Worm (Caenorhabditis elegans) whole organism, midembryonic: Measurements from ENCODE around the gene M04D8.7.

Experiments
- T22C8.4 ChIP-seq: fragments of 200-800 bp; sonication (Bioruptor generic); IDR thresholded peaks from 2 replicates; pipeline ENCODE4 v1.3.6; 2022; ENCODE audit warnings: missing genetic modification characterization, missing compliant biosample characterization
- cog-1 ChIP-seq: sonication (generic microtip); optimal IDR thresholded peaks from 2 replicates; lab custom pipeline; 2016; ENCODE audit warnings: missing genetic modification characterization, missing compliant biosample characterization
- flt-1 ChIP-seq: fragments of 200-800 bp; sonication (Bioruptor generic); IDR thresholded peaks from 2 replicates; pipeline ENCODE4 v1.3.6; 2022; ENCODE audit warnings: missing genetic modification characterization, missing compliant biosample characterization
- klf-2 ChIP-seq: fragments of 200-800 bp; sonication (Bioruptor generic); conservative IDR thresholded peaks from 2 replicates; pipeline ENCODE4 v1.3.6; 2022; ENCODE audit warnings: missing genetic modification reagents, missing genetic modification characterization, missing compliant biosample characterization
- med-1 ChIP-seq: sonication (generic microtip); optimal IDR thresholded peaks from 2 replicates; lab custom pipeline; 2017; ENCODE audit warnings: missing genetic modification characterization, mild to moderate bottlenecking, missing compliant biosample characterization, antibody characterized with exemption, missing genetic modification reagents; ENCODE audit not compliant: insufficient read depth
- ref-1 ChIP-seq: fragments of 200-800 bp; sonication (Bioruptor generic); conservative IDR thresholded peaks from 2 replicates; pipeline ENCODE4 v1.3.6; 2022; ENCODE audit warnings: missing genetic modification reagents, missing genetic modification characterization, missing compliant biosample characterization
- tab-1 ChIP-seq: fragments of 200-800 bp; sonication (Bioruptor generic); IDR thresholded peaks from 2 replicates; pipeline ENCODE4 v1.3.6; 2022; ENCODE audit warnings: missing genetic modification characterization, missing compliant biosample characterization
- ztf-23 ChIP-seq: fragments of 200-800 bp; sonication (Bioruptor generic); IDR thresholded peaks from 2 replicates; pipeline ENCODE4 v1.3.6; 2022; ENCODE audit warnings: missing genetic modification reagents, missing genetic modification characterization, missing compliant biosample characterization
- ztf-29 ChIP-seq: fragments of 200-800 bp; sonication (Bioruptor generic); IDR thresholded peaks from 2 replicates; pipeline ENCODE4 v1.3.6; 2022; ENCODE audit warnings: missing genetic modification reagents, missing genetic modification characterization, missing compliant biosample characterization

The M04D8.7 gene

ce11 chrIII:10064140-10064539 lies 26.9 kb downstream of the M04D8.7 start, which contains the start of gene ekl-6:
TSS of gene ekl-6 (plus strand) at chrIII:10064404.
- TF ChIP-seq cog-1 (peak; percentile 37), T22C8.4 (GFP tag; lab: Robert Waterston, UW) (peak; percentile 10; the same call in 1 of the 2 replicates), med-1 (GFP tag; lab: Kevin White, UChicago) (no peak), tab-1 (GFP tag; lab: Robert Waterston, UW) (no peak), flt-1 (GFP tag; lab: Robert Waterston, UW) (peak; percentile 71), ztf-29 (no peak), klf-2 (GFP tag; lab: Robert Waterston, UW) (no peak), ref-1 (GFP tag; lab: Robert Waterston, UW) (no peak), ztf-23 (no peak)

- TF ChIP-seq cog-1, result no peak
Observed at ce11 chrIII:10069278-10069677, 32.0 kb downstream of the M04D8.7 start, which contains the start of gene T16G12.6. TSS of gene T16G12.6 (plus strand) at chrIII:10069578.

- TF ChIP-seq T22C8.4 (GFP tag; lab: Robert Waterston, UW) (no peak), tab-1 (GFP tag; lab: Robert Waterston, UW) (no peak), ref-1 (GFP tag; lab: Robert Waterston, UW) (no peak), ztf-29 (no peak), med-1 (GFP tag; lab: Kevin White, UChicago) (no peak), klf-2 (GFP tag; lab: Robert Waterston, UW) (no peak), ztf-23 (no peak), flt-1 (GFP tag; lab: Robert Waterston, UW) (no peak)
Observed at ce11 chrIII:10076042-10076441, 38.8 kb downstream of the M04D8.7 start.

- TF ChIP-seq ztf-29 (no peak), cog-1 (no peak), T22C8.4 (GFP tag; lab: Robert Waterston, UW) (no peak), flt-1 (GFP tag; lab: Robert Waterston, UW) (no peak)
Observed at ce11 chrIII:10078151-10078550, 40.9 kb downstream of the M04D8.7 start, which contains the start of gene T16G12.9. TSS of gene T16G12.9 (minus strand) at chrIII:10078251.

ce11 chrIII:10078784-10079183 lies 41.5 kb downstream of the M04D8.7 start:
- TF ChIP-seq tab-1 (GFP tag; lab: Robert Waterston, UW) (no peak), klf-2 (GFP tag; lab: Robert Waterston, UW) (no peak), med-1 (GFP tag; lab: Kevin White, UChicago) (no peak), ref-1 (GFP tag; lab: Robert Waterston, UW) (no peak), T22C8.4 (GFP tag; lab: Robert Waterston, UW) (no peak), cog-1 (no peak), ztf-23 (no peak), flt-1 (GFP tag; lab: Robert Waterston, UW) (no peak), ztf-29 (no peak)

ce11 chrIII:10083242-10083641 lies 46.0 kb downstream of the M04D8.7 start, which contains the start of gene T16H12.3:
TSS of gene T16H12.3 (minus strand) at chrIII:10083292.
- no peak for TF ChIP-seq flt-1 (GFP tag; lab: Robert Waterston, UW)
- no peak for TF ChIP-seq ztf-23
- no peak for TF ChIP-seq klf-2 (GFP tag; lab: Robert Waterston, UW)
- no peak for TF ChIP-seq tab-1 (GFP tag; lab: Robert Waterston, UW)

- TF ChIP-seq tab-1 (GFP tag; lab: Robert Waterston, UW), result no peak
- TF ChIP-seq med-1 (GFP tag; lab: Kevin White, UChicago), result no peak
- no peak for TF ChIP-seq ztf-29
- no peak for TF ChIP-seq T22C8.4 (GFP tag; lab: Robert Waterston, UW)
- no peak for TF ChIP-seq cog-1
- TF ChIP-seq ztf-23, result no peak
- no peak for TF ChIP-seq ref-1 (GFP tag; lab: Robert Waterston, UW)
- no peak for TF ChIP-seq klf-2 (GFP tag; lab: Robert Waterston, UW)
- no peak for TF ChIP-seq flt-1 (GFP tag; lab: Robert Waterston, UW)
Observed at ce11 chrIII:10085103-10085502, 47.9 kb downstream of the M04D8.7 start, which contains the start of gene T16H12.13. TSS of gene T16H12.13 (plus strand) at chrIII:10085403.

ce11 chrIII:10085574-10085973 lies 48.3 kb downstream of the M04D8.7 start:
- no peak for TF ChIP-seq ref-1 (GFP tag; lab: Robert Waterston, UW)
- TF ChIP-seq flt-1 (GFP tag; lab: Robert Waterston, UW), result no peak
- no peak for TF ChIP-seq klf-2 (GFP tag; lab: Robert Waterston, UW)
- no peak for TF ChIP-seq med-1 (GFP tag; lab: Kevin White, UChicago)
- TF ChIP-seq T22C8.4 (GFP tag; lab: Robert Waterston, UW), result no peak
- no peak for TF ChIP-seq cog-1
- TF ChIP-seq ztf-29, result no peak
- TF ChIP-seq ztf-23, result no peak
- TF ChIP-seq tab-1 (GFP tag; lab: Robert Waterston, UW), result no peak

- TF ChIP-seq cog-1 (no peak), T22C8.4 (GFP tag; lab: Robert Waterston, UW) (no peak), ref-1 (GFP tag; lab: Robert Waterston, UW) (no peak), ztf-29 (no peak), tab-1 (GFP tag; lab: Robert Waterston, UW) (no peak), ztf-23 (no peak), klf-2 (GFP tag; lab: Robert Waterston, UW) (no peak), flt-1 (GFP tag; lab: Robert Waterston, UW) (no peak), med-1 (GFP tag; lab: Kevin White, UChicago) (no peak)
Observed at ce11 chrIII:10085983-10086382, 48.7 kb downstream of the M04D8.7 start, which contains the start of gene T16H12.2. TSS of gene T16H12.2 (plus strand) at chrIII:10086283.
